Worm (Caenorhabditis elegans) whole organism, L1 larva: ENCODE measurements around the gene C25A8.5.

Source experiments
- ama-1 ChIP-seq: fragments of 150-350 bp; optimal IDR thresholded peaks from 2 replicates; lab custom pipeline; 2014
- fkh-10 ChIP-seq: sonication (generic microtip); optimal IDR thresholded peaks from 2 replicates; lab custom pipeline; 2017; ENCODE audit warnings: missing biosample characterization, missing genetic modification reagents, missing genetic modification characterization
- hlh-17 ChIP-seq: fragments of 200-800 bp; sonication (Bioruptor generic); optimal IDR thresholded peaks from 2 replicates; lab custom pipeline; 2018; ENCODE audit warnings: missing genetic modification characterization, mild to moderate bottlenecking, missing compliant biosample characterization, moderate library complexity, borderline replicate concordance
- hlh-4 ChIP-seq: sonication (generic microtip); optimal IDR thresholded peaks from 2 replicates; lab custom pipeline; 2016; ENCODE audit warnings: mild to moderate bottlenecking, missing genetic modification characterization, missing compliant biosample characterization
- nhr-84 ChIP-seq: sonication (generic microtip); optimal IDR thresholded peaks from 2 replicates; lab custom pipeline; 2017; ENCODE audit warnings: missing biosample characterization, missing genetic modification characterization
- pag-3 ChIP-seq: sonication (generic microtip); optimal IDR thresholded peaks from 2 replicates; lab custom pipeline; 2017; ENCODE audit warnings: missing genetic modification characterization, mild to moderate bottlenecking, missing compliant biosample characterization, antibody characterized with exemption, borderline replicate concordance; ENCODE audit not compliant: insufficient read depth
- tbx-2 ChIP-seq: sonication (generic microtip); optimal IDR thresholded peaks from 2 replicates; lab custom pipeline; 2016; ENCODE audit warnings: missing genetic modification characterization, missing compliant biosample characterization
- unc-62 ChIP-seq: fragments of 150-350 bp; optimal IDR thresholded peaks from 2 replicates; lab custom pipeline; 2014; ENCODE audit warnings: missing biosample characterization, missing genetic modification reagents, missing genetic modification characterization

- TF ChIP-seq nhr-84 (tag; lab: Kevin White, UChicago) (no peak), tbx-2 (tag; lab: Kevin White, UChicago) (no peak), pag-3 (tag; lab: Kevin White, UChicago) (no peak), hlh-17 (GFP tag; lab: Kevin White, UChicago) (no peak), hlh-4 (tag; lab: Kevin White, UChicago) (no peak), unc-62 (GFP tag; lab: Kevin White, UChicago) (no peak), ama-1 (lab: Kevin White, UChicago) (no peak), fkh-10 (GFP tag; lab: Kevin White, UChicago) (no peak)
Measured at ce11 chrIV:7025835-7026234, 26.5 kb downstream of the C25A8.5 start.
